Fruit fly (Drosophila melanogaster): ENCODE results near the gene CG11672.

dm6 chr3R:8313038-8313437, 22.7 kb upstream of the CG11672 start, which contains the start of gene CG7483:
- TF ChIP-seq usp (GFP tag; optimal IDR thresholded peaks at IDR 0.05) = no peak
- no peak for TF ChIP-seq h (GFP tag; optimal IDR thresholded peaks at IDR 0.05)
- TF ChIP-seq Mio (GFP tag; optimal IDR thresholded peaks at IDR 0.05) = no peak
- TF ChIP-seq Hr83 (GFP tag; optimal IDR thresholded peaks at IDR 0.05; ENCODE audit: poor library complexity, severe bottlenecking) = no peak
- TF ChIP-seq OdsH (GFP tag; optimal IDR thresholded peaks at IDR 0.05) = no peak
- TF ChIP-seq woc (GFP tag; optimal IDR thresholded peaks at IDR 0.05) = no peak
- TF ChIP-seq CG9705 (GFP tag; optimal IDR thresholded peaks at IDR 0.05) = no peak
- no peak for TF ChIP-seq CrebA (GFP tag; optimal IDR thresholded peaks at IDR 0.05; ENCODE audit: borderline replicate concordance)
- no peak for TF ChIP-seq dsf (GFP tag; optimal IDR thresholded peaks at IDR 0.05; ENCODE audit: borderline replicate concordance)
- TF ChIP-seq pan (optimal IDR thresholded peaks at IDR 0.05) = no peak
- TF ChIP-seq Hnf4 (GFP tag; optimal IDR thresholded peaks at IDR 0.05) = no peak

All from whole organism, wandering third instar larva.